Worm (Caenorhabditis elegans) whole organism, L4 larva: ENCODE measurements around the gene F14D7.9.
A peak's percentile ranks its signal among the peaks of the same experiment; 100 is the strongest.

Experiments used
- D1046.2 ChIP-seq: fragments of 200-800 bp; sonication (Bioruptor generic); IDR thresholded peaks from 2 replicates; pipeline ENCODE4 v1.3.6; 2022; ENCODE audit warnings: missing genetic modification characterization, missing compliant biosample characterization
- F26F4.8 ChIP-seq: fragments of 200-800 bp; sonication (Bioruptor generic); conservative IDR thresholded peaks from 2 replicates; pipeline ENCODE4 v1.3.6; 2022; ENCODE audit warnings: missing genetic modification characterization, missing compliant biosample characterization
- F49E8.2 ChIP-seq: sonication (generic microtip); optimal IDR thresholded peaks from 2 replicates; lab custom pipeline; 2016; ENCODE audit warnings: missing compliant biosample characterization, mild to moderate bottlenecking, missing genetic modification characterization, borderline replicate concordance
- R02D3.7 ChIP-seq: fragments of 150-350 bp; sonication (generic microtip); optimal IDR thresholded peaks from 3 replicates; lab custom pipeline; 2014; ENCODE audit warnings: missing biosample characterization, missing genetic modification characterization
- T20F7.1 ChIP-seq: fragments of 200-800 bp; sonication (Bioruptor generic); optimal IDR thresholded peaks from 2 replicates; lab custom pipeline; 2018; ENCODE audit warnings: mild to moderate bottlenecking, missing genetic modification characterization, missing compliant biosample characterization
- T26A8.4 ChIP-seq: fragments of 200-800 bp; sonication (Bioruptor generic); IDR thresholded peaks from 2 replicates; pipeline ENCODE4 v1.3.6; 2022; ENCODE audit warnings: missing genetic modification characterization, missing compliant biosample characterization
- Y105C5A.15 ChIP-seq: fragments of 200-800 bp; sonication (Bioruptor generic); IDR thresholded peaks from 2 replicates; pipeline ENCODE4 v1.3.6; 2022; ENCODE audit warnings: missing genetic modification characterization, missing compliant biosample characterization
- Y5F2A.4 ChIP-seq: fragments of 200-800 bp; sonication (Bioruptor generic); optimal IDR thresholded peaks from 2 replicates; lab custom pipeline; 2018; ENCODE audit warnings: mild to moderate bottlenecking, missing genetic modification characterization, missing compliant biosample characterization
- Y75B8A.6 ChIP-seq: fragments of 200-800 bp; sonication (Bioruptor generic); IDR thresholded peaks from 2 replicates; pipeline ENCODE4 v1.3.6; 2022; ENCODE audit warnings: missing genetic modification reagents, missing genetic modification characterization, missing compliant biosample characterization
- ZK546.5 ChIP-seq, 2 experiments: sonication (generic microtip); optimal IDR thresholded peaks; 2 replicates each; lab custom pipeline; 2017; ENCODE audit warnings: missing biosample characterization in 2 of 2, missing genetic modification characterization in 2 of 2
- ama-1 ChIP-seq: fragments of 150-350 bp; optimal IDR thresholded peaks from 2 replicates; lab custom pipeline; 2014; ENCODE audit warnings: inconsistent platforms, mixed read lengths
- arid-1 ChIP-seq: fragments of 200-800 bp; sonication (Bioruptor generic); conservative IDR thresholded peaks from 2 replicates; pipeline ENCODE4 v1.3.6; 2022; ENCODE audit warnings: missing genetic modification reagents, missing genetic modification characterization, missing compliant biosample characterization
- attf-4 ChIP-seq: sonication (generic microtip); optimal IDR thresholded peaks from 3 replicates; lab custom pipeline; 2017; ENCODE audit warnings: missing biosample characterization, missing genetic modification characterization
- ces-1 ChIP-seq: fragments of 150-350 bp; sonication (generic microtip); optimal IDR thresholded peaks from 4 replicates; lab custom pipeline; 2014; ENCODE audit warnings: missing biosample characterization, missing genetic modification reagents, missing genetic modification characterization
- ctbp-1 ChIP-seq: fragments of 200-800 bp; sonication (Bioruptor generic); IDR thresholded peaks from 2 replicates; pipeline ENCODE4 v1.3.6; 2022; ENCODE audit warnings: missing genetic modification reagents, missing genetic modification characterization, missing compliant biosample characterization
- daf-16 ChIP-seq, 3 experiments: sonication (generic microtip); optimal IDR thresholded peaks; 2 replicates each; lab custom pipeline; 2016 to 2017; ENCODE audit warnings: missing genetic modification characterization in 3 of 3, missing genetic modification reagents in 3 of 3, mild to moderate bottlenecking in 2 of 3, missing compliant biosample characterization in 2 of 3, missing biosample characterization in 1 of 3, moderate library complexity in 1 of 3
- daf-8 ChIP-seq: fragments of 200-800 bp; sonication (Bioruptor generic); IDR thresholded peaks from 2 replicates; pipeline ENCODE4 v1.3.6; 2022; ENCODE audit warnings: missing genetic modification characterization, missing compliant biosample characterization
- dmd-6 ChIP-seq: fragments of 200-800 bp; sonication (Bioruptor generic); IDR thresholded peaks from 2 replicates; pipeline ENCODE4 v1.3.6; 2022; ENCODE audit warnings: missing genetic modification reagents, missing genetic modification characterization, missing compliant biosample characterization
- duxl-1 ChIP-seq: sonication (generic microtip); optimal IDR thresholded peaks from 2 replicates; lab custom pipeline; 2016; ENCODE audit warnings: mild to moderate bottlenecking, missing genetic modification characterization, moderate library complexity, missing compliant biosample characterization; ENCODE audit not compliant: poor library complexity
- dve-1 ChIP-seq: sonication (generic microtip); optimal IDR thresholded peaks from 2 replicates; lab custom pipeline; 2017; ENCODE audit warnings: antibody characterized with exemption, mild to moderate bottlenecking, missing genetic modification characterization, missing compliant biosample characterization; ENCODE audit not compliant: insufficient read depth
- egl-43 ChIP-seq: fragments of 200-800 bp; sonication (Bioruptor generic); IDR thresholded peaks from 2 replicates; pipeline ENCODE4 v1.3.6; 2022; ENCODE audit warnings: missing genetic modification reagents, missing genetic modification characterization, missing compliant biosample characterization
- gei-8 ChIP-seq: fragments of 200-800 bp; sonication (Bioruptor generic); optimal IDR thresholded peaks from 2 replicates; lab custom pipeline; 2018; ENCODE audit warnings: mild to moderate bottlenecking, missing genetic modification characterization, missing compliant biosample characterization
- lin-1 ChIP-seq: fragments of 200-800 bp; sonication (Bioruptor generic); IDR thresholded peaks from 2 replicates; pipeline ENCODE4 v1.3.6; 2022; ENCODE audit warnings: missing genetic modification reagents, missing genetic modification characterization, missing compliant biosample characterization
- lin-29 ChIP-seq: fragments of 200-800 bp; sonication (Bioruptor generic); IDR thresholded peaks from 2 replicates; pipeline ENCODE4 v1.3.6; 2022; ENCODE audit warnings: missing genetic modification reagents, missing genetic modification characterization, missing compliant biosample characterization
- lsy-2 ChIP-seq, 2 experiments: fragments of 150-350 bp in 1 of 2; sonication (generic microtip) in 1 of 2; optimal IDR thresholded peaks; 2 replicates each; lab custom pipeline; 2014 to 2017; ENCODE audit warnings: missing biosample characterization in 2 of 2, missing genetic modification characterization in 2 of 2
- mdl-1 ChIP-seq, 2 experiments: fragments of 150-350 bp in 1 of 2; sonication (generic microtip) in 1 of 2; optimal IDR thresholded peaks; 2 replicates each; lab custom pipeline; 2014 to 2017; ENCODE audit warnings: missing biosample characterization in 2 of 2, missing genetic modification characterization in 2 of 2
- mes-2 ChIP-seq: sonication (generic microtip); optimal IDR thresholded peaks from 2 replicates; lab custom pipeline; 2016; ENCODE audit warnings: missing genotype, mild to moderate bottlenecking, missing genetic modification characterization, missing compliant biosample characterization; ENCODE audit not compliant: poor library complexity, severe bottlenecking
- mxl-2 ChIP-seq: fragments of 200-800 bp; sonication (Bioruptor generic); conservative IDR thresholded peaks from 2 replicates; pipeline ENCODE4 v1.3.6; 2022; ENCODE audit warnings: missing genetic modification reagents, missing genetic modification characterization, missing compliant biosample characterization
- mxl-3 ChIP-seq: fragments of 200-800 bp; sonication (Bioruptor generic); optimal IDR thresholded peaks from 2 replicates; lab custom pipeline; 2018; ENCODE audit warnings: mild to moderate bottlenecking, missing genetic modification characterization, missing compliant biosample characterization
- nhr-25 ChIP-seq: sonication (generic microtip); optimal IDR thresholded peaks from 2 replicates; lab custom pipeline; 2017; ENCODE audit warnings: missing genetic modification characterization, mild to moderate bottlenecking, missing compliant biosample characterization, antibody characterized with exemption, moderate library complexity, borderline replicate concordance; ENCODE audit not compliant: insufficient read depth
- nhr-76 ChIP-seq: fragments of 150-350 bp; optimal IDR thresholded peaks from 2 replicates; lab custom pipeline; 2014; ENCODE audit warnings: missing biosample characterization, missing genetic modification characterization
- nhr-77 ChIP-seq: fragments of 150-350 bp; optimal IDR thresholded peaks from 2 replicates; lab custom pipeline; 2014; ENCODE audit warnings: missing biosample characterization, missing genetic modification characterization
- pha-4 ChIP-seq, 2 experiments: fragments of 150-350 bp in 1 of 2; fragments of 200-800 bp in 1 of 2; sonication (Bioruptor generic) in 1 of 2; IDR thresholded peaks in 1 of 2; optimal IDR thresholded peaks in 1 of 2; 2 replicates each; pipeline versions ENCODE4 v1.3.6 to Lab custom; 2014 to 2022; ENCODE audit warnings: missing genetic modification characterization in 2 of 2, missing genetic modification reagents in 2 of 2, missing biosample characterization in 1 of 2, missing compliant biosample characterization in 1 of 2
- php-3 ChIP-seq: fragments of 200-800 bp; sonication (Bioruptor generic); IDR thresholded peaks from 2 replicates; pipeline ENCODE4 v1.3.6; 2022; ENCODE audit warnings: missing genetic modification reagents, missing genetic modification characterization, missing compliant biosample characterization
- saeg-2 ChIP-seq: fragments of 200-800 bp; sonication (Bioruptor generic); IDR thresholded peaks from 2 replicates; pipeline ENCODE4 v1.3.6; 2022; ENCODE audit warnings: missing genetic modification reagents, missing genetic modification characterization, missing compliant biosample characterization
- snpc-1.2 ChIP-seq: fragments of 200-800 bp; sonication (Bioruptor generic); IDR thresholded peaks from 2 replicates; pipeline ENCODE4 v1.3.6; 2022; ENCODE audit warnings: missing genetic modification reagents, missing genetic modification characterization, missing compliant biosample characterization
- snpc-4 ChIP-seq: fragments of 150-350 bp; optimal IDR thresholded peaks from 2 replicates; lab custom pipeline; 2014; ENCODE audit warnings: missing biosample characterization, missing genetic modification characterization
- zag-1 ChIP-seq: fragments of 150-350 bp; optimal IDR thresholded peaks from 2 replicates; lab custom pipeline; 2014; ENCODE audit warnings: missing biosample characterization, missing genetic modification characterization
- zip-2 ChIP-seq: fragments of 150-350 bp; optimal IDR thresholded peaks from 2 replicates; lab custom pipeline; 2014; ENCODE audit warnings: missing biosample characterization, missing genetic modification characterization
- ztf-11 ChIP-seq: fragments of 150-350 bp; optimal IDR thresholded peaks from 2 replicates; lab custom pipeline; 2014; ENCODE audit warnings: missing biosample characterization, missing genetic modification characterization
- ztf-7 ChIP-seq: fragments of 150-350 bp; optimal IDR thresholded peaks from 2 replicates; lab custom pipeline; 2014; ENCODE audit warnings: missing biosample characterization, missing genetic modification characterization

The F14D7.9 gene

DNA sequence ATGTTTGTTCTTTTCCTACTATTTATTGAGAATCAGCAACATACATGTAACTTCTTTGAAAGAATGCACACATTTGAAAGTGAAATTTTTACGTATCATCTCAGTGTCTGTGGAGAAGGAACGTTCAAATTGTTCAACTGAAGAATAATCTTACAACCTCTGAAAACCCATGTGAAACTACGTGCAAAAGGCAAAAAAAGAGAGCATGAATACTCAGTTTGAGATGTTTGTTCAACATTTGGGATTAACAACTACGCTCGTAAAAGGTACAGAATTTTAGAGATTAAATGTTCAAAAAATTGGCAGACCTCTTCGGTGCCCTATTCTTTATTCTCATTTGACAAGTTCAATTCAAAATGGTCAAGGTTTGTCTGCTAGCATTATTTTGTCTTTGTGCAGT is 42.5 kb upstream of the F14D7.9 start, which contains the start of gene K02E11.5:
TSS of gene K02E11.5 (plus strand) at position 301 of the 400 bp plus-strand sequence.
- TF ChIP-seq mdl-1 (tag; optimal IDR thresholded peaks at IDR 0.05; lab: Kevin White, UChicago) (no peak), daf-16 (GFP tag; optimal IDR thresholded peaks at IDR 0.05; lab: Kevin White, UChicago) (no peak), daf-16 (tag; optimal IDR thresholded peaks at IDR 0.05; lab: Kevin White, UChicago) (no peak), nhr-25 (tag; lab: Kevin White, UChicago) (no peak), daf-8 (GFP tag; lab: Robert Waterston, UW) (no peak), nhr-76 (tag; lab: Kevin White, UChicago) (no peak), nhr-77 (tag; lab: Kevin White, UChicago) (no peak), lin-1 (GFP tag; lab: Robert Waterston, UW) (no peak), F49E8.2 (tag; lab: Kevin White, UChicago) (no peak)

DNA sequence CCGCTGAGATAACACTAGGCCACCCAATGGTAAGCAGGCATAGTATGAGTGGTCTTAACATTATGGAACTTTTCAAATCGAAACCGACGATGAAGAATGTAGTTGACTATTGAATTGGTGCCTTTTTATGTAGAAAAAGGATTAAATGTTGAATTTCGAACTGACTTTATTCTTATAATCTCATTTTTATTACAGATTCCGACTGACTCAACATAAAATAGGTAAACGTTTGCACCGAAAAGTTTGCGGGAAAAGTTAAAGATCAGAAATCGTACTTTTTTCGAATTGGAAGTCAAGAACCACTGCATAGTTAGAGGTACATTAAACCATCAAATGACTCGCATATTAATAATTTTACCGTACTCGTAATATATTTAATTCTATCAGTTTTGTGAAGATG is 40.3 kb upstream of the F14D7.9 start, which contains the start of gene K02E11.7:
TSS of gene K02E11.7 (minus strand) at position 101 of the 400 bp plus-strand sequence.
- TF ChIP-seq Y5F2A.4 (GFP tag; lab: Kevin White, UChicago) = no peak

DNA sequence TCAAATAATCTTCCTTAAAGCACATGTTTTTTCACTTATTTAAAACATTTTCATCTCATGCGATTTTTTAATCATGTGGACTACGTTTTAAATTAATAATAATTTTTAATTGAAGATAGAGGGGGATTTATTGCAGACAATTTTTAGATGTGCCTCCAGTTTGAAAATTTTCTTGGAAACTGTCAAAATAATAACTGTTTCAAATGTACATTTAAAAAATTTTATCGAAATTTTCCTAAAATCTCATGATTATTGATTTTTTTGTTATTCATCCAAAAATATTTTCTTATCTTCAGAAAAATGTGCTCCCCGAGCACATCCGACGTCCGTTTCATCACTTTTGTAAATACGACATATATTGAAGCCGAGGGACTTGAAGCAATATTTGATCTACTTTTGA is 37.7 kb upstream of the F14D7.9 start, which contains the start of gene sre-8:
TSS of gene sre-8 (plus strand) at position 301 of the 400 bp plus-strand sequence.
- no peak for TF ChIP-seq lsy-2 (tag; optimal IDR thresholded peaks at IDR 0.05; lab: Kevin White, UChicago)
- TF ChIP-seq F26F4.8 = no peak
- TF ChIP-seq ztf-11 (tag; lab: Kevin White, UChicago) = no peak
- TF ChIP-seq saeg-2 (GFP tag; lab: Robert Waterston, UW) = no peak
- TF ChIP-seq snpc-4 (tag; lab: Kevin White, UChicago) = no peak
- TF ChIP-seq Y75B8A.6 (GFP tag; lab: Robert Waterston, UW) = no peak
- TF ChIP-seq lin-29 (GFP tag; lab: Robert Waterston, UW) = no peak
- no peak for TF ChIP-seq D1046.2 (GFP tag; lab: Robert Waterston, UW)
- TF ChIP-seq mxl-3 = no peak
- no peak for TF ChIP-seq ZK546.5 (tag; optimal IDR thresholded peaks at IDR 0.05; lab: Kevin White, UChicago)
- TF ChIP-seq zag-1 (tag; lab: Kevin White, UChicago) = no peak
- TF ChIP-seq php-3 (GFP tag; lab: Robert Waterston, UW) = no peak
- no peak for TF ChIP-seq mes-2 (tag; lab: Kevin White, UChicago)
- TF ChIP-seq attf-4 = no peak
- TF ChIP-seq snpc-1.2 (GFP tag; lab: Robert Waterston, UW) = no peak
- no peak for TF ChIP-seq nhr-25 (tag; lab: Kevin White, UChicago)
- no peak for TF ChIP-seq mdl-1 (tag; optimal IDR thresholded peaks at IDR 0.05; lab: Kevin White, UChicago)
- TF ChIP-seq T20F7.1 = no peak

DNA sequence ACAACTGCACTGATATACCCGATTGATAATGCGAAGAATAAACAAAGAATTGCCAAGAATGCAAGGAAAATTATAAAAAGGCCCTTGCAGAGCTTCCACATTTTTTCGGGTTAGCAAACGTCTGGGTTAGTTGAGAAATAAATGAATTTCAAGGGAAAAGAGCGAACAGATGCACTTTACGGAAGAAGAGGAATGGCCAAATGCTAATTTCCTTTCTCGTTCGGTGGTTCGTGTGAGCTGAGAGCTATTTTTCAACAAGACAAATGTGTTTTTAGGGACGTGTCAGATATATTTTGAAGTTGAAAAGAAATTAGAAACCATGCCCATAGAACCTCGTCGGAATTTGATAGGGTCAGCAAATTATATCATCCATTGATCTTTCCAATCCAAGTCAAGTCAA is 33.7 kb upstream of the F14D7.9 start, which contains the start of gene F40G12.2:
TSS of gene F40G12.2 (minus strand) at position 101 of the 400 bp plus-strand sequence.
- no peak for TF ChIP-seq dmd-6 (GFP tag; lab: Robert Waterston, UW)
- no peak for TF ChIP-seq gei-8 (GFP tag; lab: Kevin White, UChicago)

- TF ChIP-seq ces-1 (GFP tag; lab: Kevin White, UChicago) (no peak), arid-1 (GFP tag; lab: Robert Waterston, UW) (0 out of 2 replicates have a peak, but pooled peaks have one; percentile 9), saeg-2 (GFP tag; lab: Robert Waterston, UW) (no peak), T26A8.4 (GFP tag; lab: Robert Waterston, UW) (no peak; the same call in 1 of the 2 replicates), egl-43 (GFP tag; lab: Robert Waterston, UW) (no peak), ctbp-1 (GFP tag; lab: Robert Waterston, UW) (no peak), pha-4 (GFP tag; IDR thresholded peaks at IDR 0.05; lab: Robert Waterston, UW) (no peak), pha-4 (tag; optimal IDR thresholded peaks at IDR 0.05; lab: Kevin White, UChicago) (no peak), zip-2 (tag; lab: Kevin White, UChicago) (no peak), ztf-7 (no peak), dve-1 (tag; lab: Kevin White, UChicago) (no peak), mxl-2 (GFP tag; lab: Robert Waterston, UW) (no peak), duxl-1 (no peak), ama-1 (lab: Kevin White, UChicago) (no peak), Y105C5A.15 (no peak), R02D3.7 (tag; lab: Kevin White, UChicago) (no peak)
Measured at ce11 chrV:14267326-14267942, 27.1 kb upstream of the F14D7.9 start.
